Worm (Caenorhabditis elegans): ENCODE measurements around the gene ilys-2.

Gene ilys-2

ce11 chrIV:2495118-2495785, 27.8 kb downstream of the ilys-2 start, which contains the start of the genes ccdc-12 and Y69A2AR.18 (continued):
- TF ChIP-seq zag-1 (tag; optimal IDR thresholded peaks at IDR 0.05) (no peak), nhr-41 (GFP tag; IDR thresholded peaks at IDR 0.05) (no peak), mdt-29 (GFP tag; IDR thresholded peaks at IDR 0.05) (no peak), duxl-1 (tag; optimal IDR thresholded peaks at IDR 0.05; ENCODE audit: poor library complexity) (no peak), ceh-82 (tag; optimal IDR thresholded peaks at IDR 0.05) (no peak), snpc-4 (tag; optimal IDR thresholded peaks at IDR 0.05) (no peak), zip-2 (tag; optimal IDR thresholded peaks at IDR 0.05) (no peak), ceh-62 (tag; optimal IDR thresholded peaks at IDR 0.05) (no peak), nhr-76 (tag; optimal IDR thresholded peaks at IDR 0.05) (no peak), F49E8.2 (tag; optimal IDR thresholded peaks at IDR 0.05; ENCODE audit: borderline replicate concordance) (no peak), snpc-1.2 (GFP tag; IDR thresholded peaks at IDR 0.05) (no peak), attf-4 (tag; optimal IDR thresholded peaks at IDR 0.05) (no peak), nhr-48 (tag; optimal IDR thresholded peaks at IDR 0.05) (no peak), ceh-20 (GFP tag; IDR thresholded peaks at IDR 0.05) (0 out of 2 replicates have a peak, but pooled peaks have one; percentile 16), arid-1 (GFP tag; conservative IDR thresholded peaks at IDR 0.05) (0 out of 2 replicates have a peak, but pooled peaks have one; percentile 20), set-16 (GFP tag; IDR thresholded peaks at IDR 0.05) (no peak), lin-38 (GFP tag; IDR thresholded peaks at IDR 0.05) (peak; percentile 70), daf-16 (GFP tag; optimal IDR thresholded peaks at IDR 0.05) (no peak), daf-16 (tag; optimal IDR thresholded peaks at IDR 0.05) (no peak), lim-7 (GFP tag; IDR thresholded peaks at IDR 0.05) (no peak), lir-3 (tag; optimal IDR thresholded peaks at IDR 0.05) (no peak), lin-29 (GFP tag; IDR thresholded peaks at IDR 0.05) (no peak), rbr-2 (tag; optimal IDR thresholded peaks at IDR 0.05) (peak; percentile 39), ctbp-1 (GFP tag; IDR thresholded peaks at IDR 0.05) (no peak), fos-1 (tag; optimal IDR thresholded peaks at IDR 0.05) (no peak), zfp-2 (tag; optimal IDR thresholded peaks at IDR 0.05) (no peak), aly-2 (tag; optimal IDR thresholded peaks at IDR 0.05) (no peak), egl-43 (GFP tag; IDR thresholded peaks at IDR 0.05) (no peak), Y75B8A.6 (GFP tag; IDR thresholded peaks at IDR 0.05) (no peak), F10B5.3 (tag; optimal IDR thresholded peaks at IDR 0.05) (no peak), nhr-6 (tag; optimal IDR thresholded peaks at IDR 0.05) (peak; percentile 22), R02D3.7 (tag; optimal IDR thresholded peaks at IDR 0.05) (peak; percentile 61), nhr-42 (GFP tag; IDR thresholded peaks at IDR 0.05) (no peak), php-3 (GFP tag; IDR thresholded peaks at IDR 0.05) (no peak), daf-12 (tag; optimal IDR thresholded peaks at IDR 0.05) (no peak), Y5F2A.4 (GFP tag; optimal IDR thresholded peaks at IDR 0.05) (no peak), spr-1 (tag; optimal IDR thresholded peaks at IDR 0.05) (peak; percentile 8), daf-8 (GFP tag; IDR thresholded peaks at IDR 0.05) (no peak), ceh-32 (tag; optimal IDR thresholded peaks at IDR 0.05; ENCODE audit: poor library complexity) (no peak), saeg-2 (GFP tag; IDR thresholded peaks at IDR 0.05) (no peak), ces-1 (GFP tag; optimal IDR thresholded peaks at IDR 0.05) (no peak), tag-97 (GFP tag; IDR thresholded peaks at IDR 0.05) (no peak), D1046.2 (GFP tag; IDR thresholded peaks at IDR 0.05) (peak; percentile 98), F37D6.2 (tag; optimal IDR thresholded peaks at IDR 0.05) (no peak), Y105C5A.15 (GFP tag; IDR thresholded peaks at IDR 0.05) (no peak), pqm-1 (tag; optimal IDR thresholded peaks at IDR 0.05) (no peak), vab-7 (GFP tag; IDR thresholded peaks at IDR 0.05) (no peak), zip-11 (GFP tag; IDR thresholded peaks at IDR 0.05) (no peak), ceh-44 (GFP tag; IDR thresholded peaks at IDR 0.05) (no peak), mxl-3 (GFP tag; optimal IDR thresholded peaks at IDR 0.05) (no peak), egl-27 (tag; optimal IDR thresholded peaks at IDR 0.05) (no peak), sdz-12 (GFP tag; optimal IDR thresholded peaks at IDR 0.05) (no peak)

All from whole organism, L4 larva.